Worm (Caenorhabditis elegans) whole organism, L4/young adult: ENCODE results near the gene sulp-3.

Source experiments
- dao-5 ChIP-seq: sonication (generic microtip); optimal IDR thresholded peaks from 2 replicates; lab custom pipeline; 2016; ENCODE audit warnings: missing genotype, missing genetic modification characterization, moderate library complexity, missing compliant biosample characterization
- him-1 ChIP-seq: sonication (generic microtip); optimal IDR thresholded peaks from 2 replicates; lab custom pipeline; 2016; ENCODE audit warnings: missing genotype, missing genetic modification reagents, missing genetic modification characterization, missing compliant biosample characterization

- TF ChIP-seq dao-5 (no peak), him-1 (no peak)
These were observed 24.2 kb upstream of the sulp-3 start, which contains the start of gene kin-9 for ce11 chrX:8432361-8432760.
